Fruit fly (Drosophila melanogaster) whole organism, adult: ENCODE measurements around the gene Muted.

Experiments
- CG11617 ChIP-seq: fragments of 200-800 bp; sonication (Bioruptor generic); optimal IDR thresholded peaks from 2 replicates; lab custom pipeline; 2017; ENCODE audit warnings: mild to moderate bottlenecking, missing biosample characterization, missing genetic modification reagents, missing genetic modification characterization
- CG12768 ChIP-seq: fragments of 200-800 bp; sonication (Bioruptor generic); optimal IDR thresholded peaks from 2 replicates; lab custom pipeline; 2017; ENCODE audit warnings: missing biosample characterization, missing genetic modification characterization, mild to moderate bottlenecking, moderate library complexity, missing genetic modification reagents
- CG5204 ChIP-seq: fragments of 200-800 bp; sonication (Bioruptor generic); optimal IDR thresholded peaks from 2 replicates; lab custom pipeline; 2016; ENCODE audit warnings: missing biosample characterization, missing genetic modification characterization
- CG7045 ChIP-seq: fragments of 200-800 bp; sonication (Bioruptor generic); optimal IDR thresholded peaks from 2 replicates; lab custom pipeline; 2017; ENCODE audit warnings: missing biosample characterization, mild to moderate bottlenecking, missing genetic modification characterization
- CG7101 ChIP-seq: fragments of 200-800 bp; sonication (Bioruptor generic); optimal IDR thresholded peaks from 2 replicates; lab custom pipeline; 2018; ENCODE audit warnings: missing biosample characterization, mild to moderate bottlenecking, missing genetic modification characterization, moderate library complexity
- Clk ChIP-seq: fragments of 200-800 bp; sonication (Bioruptor generic); optimal IDR thresholded peaks from 2 replicates; lab custom pipeline; 2017; ENCODE audit warnings: missing biosample characterization, missing genetic modification characterization
- Mnt ChIP-seq: fragments of 200-800 bp; sonication (Bioruptor generic); optimal IDR thresholded peaks from 2 replicates; lab custom pipeline; 2016; ENCODE audit warnings: missing biosample characterization, mild to moderate bottlenecking, missing genetic modification characterization
- bab1 ChIP-seq: fragments of 200-800 bp; sonication (Bioruptor generic); optimal IDR thresholded peaks from 3 replicates; lab custom pipeline; 2019; ENCODE audit warnings: missing biosample characterization, mild to moderate bottlenecking, missing genetic modification characterization, moderate library complexity
- cic ChIP-seq: fragments of 200-800 bp; sonication (Bioruptor generic); optimal IDR thresholded peaks from 2 replicates; lab custom pipeline; 2017; ENCODE audit warnings: missing biosample characterization, mild to moderate bottlenecking, missing genetic modification characterization, moderate library complexity
- cnc ChIP-seq, 2 experiments: fragments of >200 bp; optimal IDR thresholded peaks; 2 replicates each; lab custom pipeline; 2017

dm6 chr3R:22328665-22329350, 33.6 kb upstream of the Muted start, which contains the start of gene CG7080:
- TF ChIP-seq CG11617 (GFP tag; lab: Kevin White, UChicago) (no peak), CG12768 (GFP tag; lab: Kevin White, UChicago) (no peak), bab1 (no peak), Mnt (GFP tag; lab: Kevin White, UChicago) (no peak), CG5204 (GFP tag; lab: Kevin White, UChicago) (no peak), Clk (GFP tag; lab: Kevin White, UChicago) (no peak), cnc (optimal IDR thresholded peaks at IDR 0.05; lab: Kevin White, UChicago) (no peak), CG7045 (GFP tag; lab: Kevin White, UChicago) (no peak), CG7101 (tag; lab: Kevin White, UChicago) (no peak), cic (GFP tag; lab: Kevin White, UChicago) (no peak)
